Worm (Caenorhabditis elegans) whole organism, L1 larva: Measurements from ENCODE around the gene gst-30.

Source experiments
- C04F5.9 ChIP-seq: sonication (generic microtip); optimal IDR thresholded peaks from 2 replicates; lab custom pipeline; 2016; ENCODE audit warnings: missing genetic modification characterization, missing compliant biosample characterization
- C16A3.4 ChIP-seq: fragments of 150-350 bp; optimal IDR thresholded peaks from 2 replicates; lab custom pipeline; 2014; ENCODE audit warnings: missing biosample characterization, missing genetic modification characterization
- C34B4.2 ChIP-seq: sonication (generic microtip); optimal IDR thresholded peaks from 2 replicates; lab custom pipeline; 2017; ENCODE audit warnings: mild to moderate bottlenecking, missing genetic modification characterization, missing compliant biosample characterization
- alr-1 ChIP-seq: fragments of 200-800 bp; sonication (Bioruptor generic); optimal IDR thresholded peaks from 2 replicates; lab custom pipeline; 2018; ENCODE audit warnings: borderline replicate concordance, mild to moderate bottlenecking, missing genetic modification characterization, missing compliant biosample characterization
- aly-2 ChIP-seq: fragments of 150-350 bp; optimal IDR thresholded peaks from 2 replicates; lab custom pipeline; 2014; ENCODE audit warnings: missing biosample characterization, missing genetic modification characterization
- ama-1 ChIP-seq: fragments of 150-350 bp; optimal IDR thresholded peaks from 2 replicates; lab custom pipeline; 2014
- ceh-63 ChIP-seq: fragments of 200-800 bp; sonication (Bioruptor generic); optimal IDR thresholded peaks from 2 replicates; lab custom pipeline; 2018; ENCODE audit warnings: mild to moderate bottlenecking, missing genetic modification characterization, missing compliant biosample characterization
- ceh-8 ChIP-seq: fragments of 200-800 bp; sonication (Bioruptor generic); optimal IDR thresholded peaks from 2 replicates; lab custom pipeline; 2018; ENCODE audit warnings: mild to moderate bottlenecking, missing genetic modification characterization, moderate library complexity, missing compliant biosample characterization
- ceh-88 ChIP-seq: fragments of 200-800 bp; sonication (Bioruptor generic); IDR thresholded peaks from 2 replicates; pipeline ENCODE4 v1.3.6; 2022; ENCODE audit warnings: missing genetic modification characterization, missing compliant biosample characterization
- ceh-90 ChIP-seq: sonication (generic microtip); optimal IDR thresholded peaks from 2 replicates; lab custom pipeline; 2016; ENCODE audit warnings: missing genetic modification characterization, missing compliant biosample characterization
- ces-1 ChIP-seq: fragments of 150-350 bp; optimal IDR thresholded peaks from 2 replicates; lab custom pipeline; 2014; ENCODE audit warnings: missing biosample characterization, missing genetic modification reagents, missing genetic modification characterization
- dsc-1 ChIP-seq: sonication (generic microtip); optimal IDR thresholded peaks from 2 replicates; lab custom pipeline; 2016; ENCODE audit warnings: mild to moderate bottlenecking, missing genetic modification characterization, missing compliant biosample characterization
- egl-13 ChIP-seq: sonication (generic microtip); optimal IDR thresholded peaks from 2 replicates; lab custom pipeline; 2016; ENCODE audit warnings: missing genotype, missing genetic modification reagents, missing genetic modification characterization, missing compliant biosample characterization
- egl-27 ChIP-seq, 2 experiments: fragments of 150-350 bp in 1 of 2; sonication (generic microtip); optimal IDR thresholded peaks; 3 replicates each; lab custom pipeline; 2017 to 2018; ENCODE audit warnings: missing biosample characterization in 2 of 2, missing genetic modification characterization in 2 of 2, missing genetic modification reagents in 2 of 2
- elt-3 ChIP-seq, 6 experiments: fragments of 150-350 bp in 1 of 6; sonication (generic microtip); optimal IDR thresholded peaks; 2 replicates each; lab custom pipeline; 2017 to 2018; ENCODE audit warnings: missing biosample characterization in 6 of 6, missing genetic modification characterization in 6 of 6, inconsistent platforms in 1 of 6
- ets-5 ChIP-seq: fragments of 200-800 bp; sonication (Bioruptor generic); IDR thresholded peaks from 2 replicates; pipeline ENCODE4 v1.3.6; 2022; ENCODE audit warnings: missing genetic modification characterization, missing compliant biosample characterization
- fkh-4 ChIP-seq: sonication (generic microtip); optimal IDR thresholded peaks from 2 replicates; lab custom pipeline; 2016; ENCODE audit warnings: missing compliant biosample characterization, missing genetic modification characterization, borderline replicate concordance
- fkh-8 ChIP-seq: sonication (generic microtip); optimal IDR thresholded peaks from 2 replicates; lab custom pipeline; 2016; ENCODE audit warnings: mild to moderate bottlenecking, missing genetic modification characterization, missing compliant biosample characterization
- fos-1 ChIP-seq: fragments of 150-350 bp; optimal IDR thresholded peaks from 2 replicates; lab custom pipeline; 2014; ENCODE audit warnings: missing biosample characterization, missing genetic modification characterization
- hlh-17 ChIP-seq: fragments of 200-800 bp; sonication (Bioruptor generic); optimal IDR thresholded peaks from 2 replicates; lab custom pipeline; 2018; ENCODE audit warnings: missing genetic modification characterization, mild to moderate bottlenecking, missing compliant biosample characterization, moderate library complexity, borderline replicate concordance
- hlh-4 ChIP-seq: sonication (generic microtip); optimal IDR thresholded peaks from 2 replicates; lab custom pipeline; 2016; ENCODE audit warnings: mild to moderate bottlenecking, missing genetic modification characterization, missing compliant biosample characterization
- hpl-2 ChIP-seq: fragments of 150-350 bp; optimal IDR thresholded peaks from 2 replicates; lab custom pipeline; 2014; ENCODE audit warnings: missing biosample characterization, missing genetic modification reagents, missing genetic modification characterization
- irx-1 ChIP-seq: sonication (generic microtip); optimal IDR thresholded peaks from 2 replicates; lab custom pipeline; 2016; ENCODE audit warnings: missing genetic modification characterization, missing compliant biosample characterization
- isw-1 ChIP-seq: fragments of 200-800 bp; sonication (Bioruptor generic); IDR thresholded peaks from 2 replicates; pipeline ENCODE4 v1.3.6; 2022; ENCODE audit warnings: missing genetic modification characterization, missing compliant biosample characterization
- lin-39 ChIP-seq: fragments of 150-350 bp; optimal IDR thresholded peaks from 2 replicates; lab custom pipeline; 2014; ENCODE audit warnings: missing biosample characterization, missing genetic modification reagents, missing genetic modification characterization
- mep-1 ChIP-seq: fragments of 150-350 bp; optimal IDR thresholded peaks from 2 replicates; lab custom pipeline; 2014; ENCODE audit warnings: missing biosample characterization, missing genetic modification characterization
- nhr-11 ChIP-seq: fragments of 150-350 bp; optimal IDR thresholded peaks from 2 replicates; lab custom pipeline; 2014; ENCODE audit warnings: missing biosample characterization, missing genetic modification characterization
- nhr-28 ChIP-seq: fragments of 150-350 bp; optimal IDR thresholded peaks from 2 replicates; lab custom pipeline; 2014; ENCODE audit warnings: missing biosample characterization, missing genetic modification characterization
- nhr-71 ChIP-seq: sonication (generic microtip); optimal IDR thresholded peaks from 2 replicates; lab custom pipeline; 2016; ENCODE audit warnings: mild to moderate bottlenecking, missing genetic modification characterization, moderate library complexity, missing compliant biosample characterization
- nhr-84 ChIP-seq: sonication (generic microtip); optimal IDR thresholded peaks from 2 replicates; lab custom pipeline; 2017; ENCODE audit warnings: missing biosample characterization, missing genetic modification characterization
- nhr-85 ChIP-seq: sonication (generic microtip); peaks from one replicate; lab custom pipeline; 2016; ENCODE audit warnings: missing genetic modification characterization, inconsistent platforms, missing compliant biosample characterization
- nhr-90 ChIP-seq: sonication (generic microtip); optimal IDR thresholded peaks from 2 replicates; lab custom pipeline; 2016; ENCODE audit warnings: mild to moderate bottlenecking, missing genetic modification characterization, missing compliant biosample characterization; ENCODE audit not compliant: poor library complexity
- pax-3 ChIP-seq: fragments of 200-800 bp; sonication (Bioruptor generic); optimal IDR thresholded peaks from 2 replicates; lab custom pipeline; 2018; ENCODE audit warnings: mild to moderate bottlenecking, missing genetic modification characterization, moderate library complexity, missing compliant biosample characterization
- pqm-1 ChIP-seq: sonication (generic microtip); optimal IDR thresholded peaks from 3 replicates; lab custom pipeline; 2017; ENCODE audit warnings: missing biosample characterization, missing genetic modification characterization
- skn-1 ChIP-seq: fragments of 150-350 bp; optimal IDR thresholded peaks from 2 replicates; lab custom pipeline; 2014; ENCODE audit warnings: missing biosample characterization, missing genetic modification characterization
- snpc-4 ChIP-seq: fragments of 150-350 bp; optimal IDR thresholded peaks from 2 replicates; lab custom pipeline; 2014; ENCODE audit warnings: missing biosample characterization, missing genetic modification characterization
- snu-23 ChIP-seq: sonication (generic microtip); optimal IDR thresholded peaks from 2 replicates; lab custom pipeline; 2016; ENCODE audit warnings: missing genetic modification characterization, missing compliant biosample characterization
- sox-4 ChIP-seq: sonication (generic microtip); optimal IDR thresholded peaks from 2 replicates; lab custom pipeline; 2016; ENCODE audit warnings: missing genetic modification characterization, missing compliant biosample characterization
- sptf-1 ChIP-seq: fragments of 150-350 bp; optimal IDR thresholded peaks from 2 replicates; lab custom pipeline; 2014; ENCODE audit warnings: missing biosample characterization, missing genetic modification characterization
- sup-37 ChIP-seq: fragments of 200-800 bp; sonication (Bioruptor generic); optimal IDR thresholded peaks from 2 replicates; lab custom pipeline; 2018; ENCODE audit warnings: mild to moderate bottlenecking, missing genetic modification characterization, missing compliant biosample characterization
- swsn-7 ChIP-seq: sonication (generic microtip); optimal IDR thresholded peaks from 2 replicates; lab custom pipeline; 2016; ENCODE audit warnings: missing genetic modification characterization, missing compliant biosample characterization
- tbx-2 ChIP-seq: sonication (generic microtip); optimal IDR thresholded peaks from 2 replicates; lab custom pipeline; 2016; ENCODE audit warnings: missing genetic modification characterization, missing compliant biosample characterization
- tlp-1 ChIP-seq: fragments of 150-350 bp; optimal IDR thresholded peaks from 2 replicates; lab custom pipeline; 2014; ENCODE audit warnings: missing biosample characterization, missing genetic modification characterization
- unc-130 ChIP-seq: fragments of 150-350 bp; optimal IDR thresholded peaks from 2 replicates; lab custom pipeline; 2017; ENCODE audit warnings: missing biosample characterization, missing genetic modification characterization, inconsistent platforms
- unc-98 ChIP-seq: fragments of 200-800 bp; sonication (Bioruptor generic); IDR thresholded peaks from 2 replicates; pipeline ENCODE4 v1.3.6; 2022; ENCODE audit warnings: missing genetic modification characterization, missing compliant biosample characterization
- vab-15 ChIP-seq: sonication (generic microtip); optimal IDR thresholded peaks from 2 replicates; lab custom pipeline; 2017; ENCODE audit warnings: missing genotype, mild to moderate bottlenecking, missing genetic modification characterization, missing compliant biosample characterization
- zip-4 ChIP-seq: fragments of 200-800 bp; sonication (Bioruptor generic); optimal IDR thresholded peaks from 2 replicates; lab custom pipeline; 2018; ENCODE audit warnings: mild to moderate bottlenecking, missing genetic modification characterization, moderate library complexity, missing compliant biosample characterization
- ztf-11 ChIP-seq, 2 experiments: sonication (generic microtip); optimal IDR thresholded peaks; 2 replicates each; lab custom pipeline; 2016 to 2017; ENCODE audit warnings: missing genetic modification characterization in 2 of 2, missing biosample characterization in 1 of 2, missing compliant biosample characterization in 1 of 2
- ztf-4 ChIP-seq: fragments of 150-350 bp; optimal IDR thresholded peaks from 2 replicates; lab custom pipeline; 2014; ENCODE audit warnings: missing biosample characterization, missing genetic modification characterization

gst-30 gene

ce11 chrII:4942397-4942796, 7.5 kb upstream of the gst-30 start (continued):
- no peak for TF ChIP-seq unc-130 (tag; lab: Kevin White, UChicago)
- no peak for TF ChIP-seq unc-98 (GFP tag; lab: Robert Waterston, UW)
- TF ChIP-seq ceh-88 = no peak
- no peak for TF ChIP-seq ceh-63 (GFP tag; lab: Kevin White, UChicago)
- TF ChIP-seq fkh-8 (tag; lab: Kevin White, UChicago) = no peak
- no peak for TF ChIP-seq egl-13 (tag; lab: Kevin White, UChicago)
- no peak for TF ChIP-seq sup-37 (GFP tag; lab: Kevin White, UChicago)
- TF ChIP-seq nhr-71 (tag; lab: Kevin White, UChicago) = peak; percentile 57
- TF ChIP-seq ces-1 (GFP tag; lab: Kevin White, UChicago) = no peak
- peak; percentile 62 for TF ChIP-seq ama-1
- TF ChIP-seq sox-4 (tag; lab: Kevin White, UChicago) = no peak
- peak; percentile 31 for TF ChIP-seq dsc-1 (tag; lab: Kevin White, UChicago)
- TF ChIP-seq zip-4 (GFP tag; lab: Kevin White, UChicago) = peak; percentile 23
- TF ChIP-seq alr-1 = no peak
- TF ChIP-seq vab-15 = no peak
- no peak for TF ChIP-seq ceh-8 (GFP tag; lab: Kevin White, UChicago)
- no peak for TF ChIP-seq nhr-11 (tag; lab: Kevin White, UChicago)
- TF ChIP-seq pax-3 = no peak
- TF ChIP-seq fkh-4 (tag; lab: Kevin White, UChicago) = no peak
- TF ChIP-seq sptf-1 (tag; lab: Kevin White, UChicago) = no peak
- no peak for TF ChIP-seq lin-39 (tag; lab: Kevin White, UChicago)
- TF ChIP-seq ceh-90 (tag; lab: Kevin White, UChicago) = no peak
- TF ChIP-seq ztf-4 (tag; lab: Kevin White, UChicago) = no peak
- peak; percentile 45 for TF ChIP-seq tbx-2
- no peak for TF ChIP-seq nhr-84 (tag; lab: Kevin White, UChicago)
- no peak for TF ChIP-seq pqm-1 (tag; lab: Kevin White, UChicago)
- no peak for TF ChIP-seq snpc-4 (tag; lab: Kevin White, UChicago)
- peak; percentile 63 for TF ChIP-seq nhr-85 (tag; lab: Kevin White, UChicago)
- TF ChIP-seq C04F5.9 (tag; lab: Kevin White, UChicago) = no peak
- peak; percentile 72 for TF ChIP-seq C16A3.4
- TF ChIP-seq aly-2 (tag; lab: Kevin White, UChicago) = no peak
- TF ChIP-seq hpl-2 = no peak
- TF ChIP-seq egl-27 (tag; optimal IDR thresholded peaks at IDR 0.05; lab: Kevin White, UChicago) = no peak
- TF ChIP-seq isw-1 = no peak
- no peak for TF ChIP-seq ets-5 (GFP tag; lab: Robert Waterston, UW)
- TF ChIP-seq swsn-7 = peak; percentile 39
- TF ChIP-seq nhr-28 = no peak
- no peak for TF ChIP-seq ztf-11 (tag; optimal IDR thresholded peaks at IDR 0.05; lab: Kevin White, UChicago)
- TF ChIP-seq tlp-1 (tag; lab: Kevin White, UChicago) = no peak
- TF ChIP-seq mep-1 = peak; percentile 43
- no peak for TF ChIP-seq fos-1
- TF ChIP-seq hlh-17 (GFP tag; lab: Kevin White, UChicago) = no peak
- TF ChIP-seq irx-1 (tag; lab: Kevin White, UChicago) = no peak
- peak; percentile 8 for TF ChIP-seq skn-1 (tag; lab: Kevin White, UChicago)
- no peak for TF ChIP-seq hlh-4 (tag; lab: Kevin White, UChicago)
- peak; percentile 55 for TF ChIP-seq nhr-90 (tag; lab: Kevin White, UChicago)
- peak; percentile 66 for TF ChIP-seq snu-23 (GFP tag; lab: Kevin White, UChicago)
- TF ChIP-seq elt-3 (tag; optimal IDR thresholded peaks at IDR 0.05; lab: Kevin White, UChicago) = peak in 2 of 6 experiments; percentile 12 to 50
- no peak for TF ChIP-seq C34B4.2 (tag; lab: Kevin White, UChicago)
